Worm (Caenorhabditis elegans) whole organism, L3 larva: ENCODE measurements around the gene dat-1.

Experiments
- R02D3.7 ChIP-seq: fragments of 150-350 bp; optimal IDR thresholded peaks from 2 replicates; lab custom pipeline; 2014; ENCODE audit warnings: missing biosample characterization, missing genetic modification characterization
- ZK546.5 ChIP-seq: sonication (generic microtip); optimal IDR thresholded peaks from 2 replicates; lab custom pipeline; 2017; ENCODE audit warnings: missing biosample characterization, missing genetic modification characterization
- aly-2 ChIP-seq: fragments of 150-350 bp; optimal IDR thresholded peaks from 2 replicates; lab custom pipeline; 2014; ENCODE audit warnings: missing biosample characterization, missing genetic modification characterization
- ama-1 ChIP-seq: fragments of 150-350 bp; optimal IDR thresholded peaks from 2 replicates; lab custom pipeline; 2018
- ceh-16 ChIP-seq: sonication (generic microtip); optimal IDR thresholded peaks from 2 replicates; lab custom pipeline; 2017; ENCODE audit warnings: missing biosample characterization, missing genetic modification characterization
- ceh-28 ChIP-seq: fragments of 150-350 bp; optimal IDR thresholded peaks from 2 replicates; lab custom pipeline; 2014; ENCODE audit warnings: missing biosample characterization, missing genetic modification reagents, missing genetic modification characterization
- ceh-82 ChIP-seq: fragments of 150-350 bp; optimal IDR thresholded peaks from 2 replicates; lab custom pipeline; 2014; ENCODE audit warnings: missing biosample characterization, missing genetic modification characterization
- ceh-9 ChIP-seq: sonication (generic microtip); optimal IDR thresholded peaks from 2 replicates; lab custom pipeline; 2018; ENCODE audit warnings: missing biosample characterization, missing genetic modification characterization
- daf-12 ChIP-seq: fragments of 150-350 bp; optimal IDR thresholded peaks from 2 replicates; lab custom pipeline; 2014; ENCODE audit warnings: missing biosample characterization, missing genetic modification reagents, missing genetic modification characterization
- egl-5 ChIP-seq: fragments of 150-350 bp; optimal IDR thresholded peaks from 2 replicates; lab custom pipeline; 2017; ENCODE audit warnings: missing biosample characterization, missing genetic modification reagents, missing genetic modification characterization, inconsistent platforms
- elt-2 ChIP-seq: sonication (generic microtip); optimal IDR thresholded peaks from 2 replicates; lab custom pipeline; 2016; ENCODE audit warnings: missing genetic modification reagents, mild to moderate bottlenecking, missing genetic modification characterization, missing compliant biosample characterization
- elt-3 ChIP-seq, 3 experiments: fragments of 150-350 bp in 1 of 3; sonication (generic microtip) in 2 of 3; optimal IDR thresholded peaks; 2 replicates in 2 of 3; 4 replicates in 1 of 3; lab custom pipeline; 2014 to 2017; ENCODE audit warnings: missing biosample characterization in 3 of 3, missing genetic modification characterization in 3 of 3
- fkh-10 ChIP-seq: sonication (generic microtip); optimal IDR thresholded peaks from 2 replicates; lab custom pipeline; 2017; ENCODE audit warnings: missing biosample characterization, missing genetic modification reagents, missing genetic modification characterization
- fkh-2 ChIP-seq: fragments of 150-350 bp; optimal IDR thresholded peaks from 2 replicates; lab custom pipeline; 2014; ENCODE audit warnings: missing biosample characterization, missing genetic modification reagents, missing genetic modification characterization
- fos-1 ChIP-seq: fragments of 150-350 bp; optimal IDR thresholded peaks from 2 replicates; lab custom pipeline; 2014; ENCODE audit warnings: missing biosample characterization, missing genetic modification characterization
- hmg-11 ChIP-seq: sonication (generic microtip); optimal IDR thresholded peaks from 2 replicates; lab custom pipeline; 2016; ENCODE audit warnings: missing genetic modification characterization, missing compliant biosample characterization
- jun-1 ChIP-seq: fragments of 150-350 bp; optimal IDR thresholded peaks from 2 replicates; lab custom pipeline; 2014; ENCODE audit warnings: missing biosample characterization, missing genetic modification reagents, missing genetic modification characterization
- lin-15B ChIP-seq: fragments of 150-350 bp; optimal IDR thresholded peaks from 2 replicates; lab custom pipeline; 2014; ENCODE audit warnings: missing biosample characterization, missing genetic modification characterization
- lin-39 ChIP-seq: fragments of 150-350 bp; optimal IDR thresholded peaks from 2 replicates; lab custom pipeline; 2018; ENCODE audit warnings: missing biosample characterization, missing genetic modification reagents, missing genetic modification characterization
- lsy-12 ChIP-seq: sonication (generic microtip); optimal IDR thresholded peaks from 2 replicates; lab custom pipeline; 2016; ENCODE audit warnings: mild to moderate bottlenecking, missing genetic modification characterization, missing compliant biosample characterization
- mml-1 ChIP-seq: fragments of 150-350 bp; sonication (generic microtip); optimal IDR thresholded peaks from 3 replicates; lab custom pipeline; 2014; ENCODE audit warnings: missing biosample characterization, missing genetic modification characterization
- nfya-1 ChIP-seq: sonication (generic microtip); optimal IDR thresholded peaks from 2 replicates; lab custom pipeline; 2017; ENCODE audit warnings: missing genetic modification characterization, mild to moderate bottlenecking, missing compliant biosample characterization, antibody characterized with exemption, moderate library complexity; ENCODE audit not compliant: insufficient read depth
- nhr-11 ChIP-seq: fragments of 150-350 bp; optimal IDR thresholded peaks from 2 replicates; lab custom pipeline; 2014; ENCODE audit warnings: missing biosample characterization, missing genetic modification characterization
- nhr-23 ChIP-seq: fragments of 150-350 bp; optimal IDR thresholded peaks from 2 replicates; lab custom pipeline; 2014; ENCODE audit warnings: missing biosample characterization, missing genetic modification reagents, missing genetic modification characterization
- nhr-237 ChIP-seq: fragments of 150-350 bp; optimal IDR thresholded peaks from 2 replicates; lab custom pipeline; 2014; ENCODE audit warnings: missing biosample characterization, missing genetic modification characterization
- nhr-25 ChIP-seq: sonication (generic microtip); optimal IDR thresholded peaks from 2 replicates; lab custom pipeline; 2017; ENCODE audit warnings: missing biosample characterization, missing genetic modification characterization
- nhr-28 ChIP-seq: fragments of 150-350 bp; optimal IDR thresholded peaks from 2 replicates; lab custom pipeline; 2014; ENCODE audit warnings: missing biosample characterization, missing genetic modification characterization
- nhr-76 ChIP-seq: fragments of 150-350 bp; sonication (generic microtip); optimal IDR thresholded peaks from 5 replicates; lab custom pipeline; 2014; ENCODE audit warnings: missing biosample characterization, missing genetic modification characterization
- nhr-77 ChIP-seq: fragments of 150-350 bp; optimal IDR thresholded peaks from 2 replicates; lab custom pipeline; 2014; ENCODE audit warnings: missing biosample characterization, missing genetic modification characterization
- pha-4 ChIP-seq: fragments of 150-350 bp; optimal IDR thresholded peaks from 2 replicates; lab custom pipeline; 2014; ENCODE audit warnings: missing biosample characterization, missing genetic modification reagents, missing genetic modification characterization
- pqm-1 ChIP-seq: fragments of 150-350 bp; optimal IDR thresholded peaks from 2 replicates; lab custom pipeline; 2017; ENCODE audit warnings: missing biosample characterization, missing genetic modification characterization, inconsistent platforms
- sea-2 ChIP-seq: fragments of 150-350 bp; sonication (generic microtip); optimal IDR thresholded peaks from 4 replicates; lab custom pipeline; 2014; ENCODE audit warnings: missing biosample characterization, missing genetic modification reagents, missing genetic modification characterization
- skn-1 ChIP-seq: fragments of 150-350 bp; optimal IDR thresholded peaks from 2 replicates; lab custom pipeline; 2014; ENCODE audit warnings: missing biosample characterization, missing genetic modification characterization
- snpc-4 ChIP-seq: fragments of 150-350 bp; optimal IDR thresholded peaks from 2 replicates; lab custom pipeline; 2014; ENCODE audit warnings: missing biosample characterization, missing genetic modification characterization
- unc-39 ChIP-seq: sonication (generic microtip); optimal IDR thresholded peaks from 4 replicates; lab custom pipeline; 2017; ENCODE audit warnings: missing biosample characterization, missing genetic modification characterization
- unc-62 ChIP-seq: fragments of 150-350 bp; sonication (generic microtip); optimal IDR thresholded peaks from 4 replicates; lab custom pipeline; 2014; ENCODE audit warnings: missing biosample characterization, missing genetic modification reagents, missing genetic modification characterization
- ztf-11 ChIP-seq: fragments of 150-350 bp; optimal IDR thresholded peaks from 2 replicates; lab custom pipeline; 2014; ENCODE audit warnings: missing biosample characterization, missing genetic modification characterization

dat-1 gene

DNA sequence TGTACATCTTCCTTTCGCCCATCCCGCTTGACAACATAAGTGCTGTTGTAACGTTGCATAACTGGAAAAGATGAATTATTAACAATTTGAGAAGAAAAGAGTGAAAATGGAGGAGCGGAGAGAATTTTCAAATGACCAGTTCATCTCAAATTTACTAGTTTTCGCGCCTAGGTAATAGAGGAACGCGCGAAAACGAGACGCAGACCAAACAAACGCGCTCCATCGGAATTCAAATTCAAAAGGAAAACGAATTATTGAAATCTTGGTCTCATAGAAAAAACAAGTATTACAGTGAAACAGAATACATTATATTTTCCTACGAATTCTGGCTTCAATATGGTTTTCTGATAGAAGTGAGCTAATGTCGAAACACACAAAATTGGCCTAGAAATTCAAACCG lies 14.6 kb upstream of the dat-1 start:
- TF ChIP-seq pha-4 (tag; lab: Kevin White, UChicago) (peak; percentile 85), ceh-16 (no peak), pqm-1 (tag; lab: Kevin White, UChicago) (peak; percentile 13), daf-12 (no peak), lin-39 (tag; lab: Kevin White, UChicago) (peak; percentile 5), elt-2 (tag; lab: Kevin White, UChicago) (peak; percentile 10), nhr-25 (tag; lab: Kevin White, UChicago) (peak; percentile 48), nfya-1 (tag; lab: Kevin White, UChicago) (peak; percentile 60), lin-15B (tag; lab: Kevin White, UChicago) (peak; percentile 67), nhr-23 (no peak)
- TF ChIP-seq, all 47 proteins: peak for 7

DNA sequence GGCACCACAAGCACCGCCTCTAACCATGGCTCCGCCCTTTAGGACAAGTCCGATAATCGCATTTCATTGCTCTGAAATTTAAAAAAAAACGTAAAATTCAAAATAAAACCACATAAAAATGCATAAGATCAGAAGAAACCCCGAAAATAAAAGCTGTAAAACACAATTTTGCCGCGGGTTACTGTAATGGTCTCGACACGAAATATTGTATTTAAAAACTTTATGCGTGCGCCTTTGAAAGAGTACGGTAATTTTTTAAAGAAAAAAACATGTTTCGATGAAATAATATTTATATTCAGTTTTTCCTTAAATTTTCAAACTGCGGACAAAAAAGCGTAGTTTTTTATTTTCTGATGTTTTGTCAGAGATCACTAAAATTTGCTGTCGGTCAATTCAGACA lies 14.1 kb upstream of the dat-1 start, which contains the start of gene rnr-1:
rnr-1 (minus strand) TSS at position 77 of the 400 bp plus-strand sequence.
- TF ChIP-seq pha-4 (tag; lab: Kevin White, UChicago) (no peak), lin-15B (tag; lab: Kevin White, UChicago) (no peak), nhr-23 (no peak), daf-12 (no peak), unc-39 (no peak), ceh-16 (no peak), fkh-2 (no peak), fos-1 (tag; lab: Kevin White, UChicago) (no peak), sea-2 (GFP tag; lab: Kevin White, UChicago) (no peak), nhr-28 (tag; lab: Kevin White, UChicago) (no peak), fkh-10 (GFP tag; lab: Kevin White, UChicago) (no peak), snpc-4 (tag; lab: Kevin White, UChicago) (no peak), skn-1 (no peak), hmg-11 (tag; lab: Kevin White, UChicago) (no peak)

DNA sequence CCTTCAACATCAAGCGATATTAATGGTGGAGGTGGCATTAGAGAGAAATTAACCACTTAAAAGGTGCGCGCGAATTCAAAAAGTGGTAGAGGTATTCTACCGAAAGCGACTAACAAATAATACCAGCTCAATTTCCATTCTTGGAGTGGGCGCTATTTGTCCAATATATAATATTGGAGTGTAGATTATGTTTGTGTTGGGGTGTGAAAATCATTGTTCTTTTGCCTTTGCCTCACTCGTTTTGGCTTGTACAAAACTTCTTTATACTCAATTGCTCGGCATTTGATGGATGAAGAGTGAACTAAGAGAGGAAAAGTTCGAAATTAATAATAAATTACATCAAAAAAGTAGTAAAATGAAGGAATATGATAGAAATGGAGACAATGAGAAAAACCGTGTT lies 11.6 kb upstream of the dat-1 start, which contains the start of gene T23G5.3:
T23G5.3 (minus strand) TSS at position 101 of the 400 bp plus-strand sequence.
- TF ChIP-seq lsy-12 (tag; lab: Kevin White, UChicago) (no peak), nfya-1 (tag; lab: Kevin White, UChicago) (no peak), hmg-11 (tag; lab: Kevin White, UChicago) (no peak), nhr-11 (no peak), ama-1 (no peak), nhr-77 (tag; lab: Kevin White, UChicago) (no peak), R02D3.7 (tag; lab: Kevin White, UChicago) (no peak), lin-15B (tag; lab: Kevin White, UChicago) (no peak), skn-1 (no peak), nhr-237 (no peak), snpc-4 (tag; lab: Kevin White, UChicago) (no peak), jun-1 (tag; lab: Kevin White, UChicago) (no peak), ZK546.5 (no peak), ztf-11 (tag; lab: Kevin White, UChicago) (no peak), mml-1 (tag; lab: Kevin White, UChicago) (no peak), fos-1 (tag; lab: Kevin White, UChicago) (no peak), lin-39 (tag; lab: Kevin White, UChicago) (no peak)

ce11 chrIII:9236228-9236627 lies 6.5 kb upstream of the dat-1 start, which contains the start of gene T23G5.2:
Gene T23G5.2, minus strand, starts transcription at chrIII:9236328.
- no peak for TF ChIP-seq elt-2 (tag; lab: Kevin White, UChicago)
- TF ChIP-seq elt-3 (tag; optimal IDR thresholded peaks at IDR 0.05; lab: Kevin White, UChicago) = no peak
- TF ChIP-seq R02D3.7 (tag; lab: Kevin White, UChicago) = no peak
- no peak for TF ChIP-seq ztf-11 (tag; lab: Kevin White, UChicago)
- TF ChIP-seq ceh-82 (tag; lab: Kevin White, UChicago) = no peak
- no peak for TF ChIP-seq pqm-1 (tag; lab: Kevin White, UChicago)
- TF ChIP-seq nhr-11 = no peak

DNA sequence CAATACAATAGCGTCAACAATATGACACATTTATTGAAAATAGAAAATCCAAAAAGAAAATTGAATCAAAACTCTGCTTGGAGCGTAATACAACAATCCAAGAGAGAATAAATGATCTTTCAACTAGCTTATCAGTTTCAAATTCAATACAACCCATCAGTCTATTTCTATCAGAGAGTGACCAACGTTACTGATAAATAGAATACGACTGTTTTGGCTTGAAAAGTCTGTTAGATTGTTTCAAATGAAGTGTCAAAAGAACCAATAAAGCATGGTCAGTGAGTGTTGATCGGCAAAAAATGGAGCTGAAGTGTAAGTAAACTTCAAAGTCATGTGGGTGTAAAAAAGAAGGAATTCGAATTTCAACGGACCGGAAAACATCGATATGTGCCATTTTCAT lies 5.1 kb upstream of the dat-1 start:
- TF ChIP-seq pha-4 (tag; lab: Kevin White, UChicago) (peak; percentile 2), pqm-1 (tag; lab: Kevin White, UChicago) (peak; percentile 11), skn-1 (no peak), elt-2 (tag; lab: Kevin White, UChicago) (peak; percentile 42)
- TF ChIP-seq, all 47 proteins: peak for 3

DNA sequence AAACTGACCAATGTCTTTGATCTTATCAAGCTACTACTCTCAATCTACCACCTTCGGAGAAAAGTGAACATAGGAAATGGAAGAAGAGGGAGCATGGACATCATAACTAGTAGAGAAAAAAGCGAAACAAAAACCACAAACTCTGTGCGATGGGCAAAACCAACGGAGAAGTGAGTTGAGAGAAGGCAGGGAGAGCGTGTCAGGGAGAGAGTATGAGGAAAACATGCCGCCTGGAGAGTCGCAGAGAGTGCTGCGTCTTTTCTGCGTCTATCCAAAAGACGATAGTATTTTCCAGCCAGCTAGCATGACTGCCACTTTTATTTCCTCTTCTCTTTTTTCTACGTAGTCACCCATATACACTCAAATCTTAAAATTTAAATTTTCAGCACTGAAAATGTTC lies 2.8 kb upstream of the dat-1 start, which contains the start of gene saeg-2:
saeg-2 (plus strand) TSS at position 381 of the 400 bp plus-strand sequence.
- TF ChIP-seq nhr-76 (tag; lab: Kevin White, UChicago) = no peak
- no peak for TF ChIP-seq lin-15B (tag; lab: Kevin White, UChicago)
- TF ChIP-seq daf-12 = no peak
- TF ChIP-seq ceh-82 (tag; lab: Kevin White, UChicago) = no peak
- TF ChIP-seq ZK546.5 = no peak
- no peak for TF ChIP-seq lsy-12 (tag; lab: Kevin White, UChicago)
- TF ChIP-seq elt-3 (tag; optimal IDR thresholded peaks at IDR 0.05; lab: Kevin White, UChicago) = no peak
- no peak for TF ChIP-seq ztf-11 (tag; lab: Kevin White, UChicago)
- TF ChIP-seq fkh-2 = no peak
- peak; percentile 90 for TF ChIP-seq hmg-11 (tag; lab: Kevin White, UChicago)
- peak; percentile 58 for TF ChIP-seq nfya-1 (tag; lab: Kevin White, UChicago)
- peak; percentile 6 for TF ChIP-seq skn-1
- TF ChIP-seq snpc-4 (tag; lab: Kevin White, UChicago) = peak; percentile 19
- TF ChIP-seq elt-2 (tag; lab: Kevin White, UChicago) = peak; percentile 49
- no peak for TF ChIP-seq unc-62
- no peak for TF ChIP-seq ceh-9 (tag; lab: Kevin White, UChicago)
- peak; percentile 7 for TF ChIP-seq nhr-25 (tag; lab: Kevin White, UChicago)
- no peak for TF ChIP-seq nhr-77 (tag; lab: Kevin White, UChicago)
- no peak for TF ChIP-seq lin-39 (tag; lab: Kevin White, UChicago)
- no peak for TF ChIP-seq nhr-237
- no peak for TF ChIP-seq sea-2 (GFP tag; lab: Kevin White, UChicago)
- TF ChIP-seq jun-1 (tag; lab: Kevin White, UChicago) = peak; percentile 19
- no peak for TF ChIP-seq aly-2 (tag; lab: Kevin White, UChicago)
- TF ChIP-seq egl-5 (tag; lab: Kevin White, UChicago) = no peak
- peak; percentile 55 for TF ChIP-seq pha-4 (tag; lab: Kevin White, UChicago)
- no peak for TF ChIP-seq ceh-28
